Fruit fly (Drosophila melanogaster): Measurements from ENCODE around the gene Sfxn2.

dm6 chr3L:19092125-19093058 is 29.4 kb downstream of the Sfxn2 start, which contains the start of gene MESR6:
- TF ChIP-seq psq (optimal IDR thresholded peaks at IDR 0.05) = no peak
- TF ChIP-seq Dll (optimal IDR thresholded peaks at IDR 0.05) = no peak
- TF ChIP-seq EcR (GFP tag; optimal IDR thresholded peaks at IDR 0.05) = peak; percentile 93 to 97
- no peak for TF ChIP-seq usp (GFP tag; optimal IDR thresholded peaks at IDR 0.05)
